Comparison of ENCODE assay signal across 2 worm cellular contexts in the genomic region with DNA sequence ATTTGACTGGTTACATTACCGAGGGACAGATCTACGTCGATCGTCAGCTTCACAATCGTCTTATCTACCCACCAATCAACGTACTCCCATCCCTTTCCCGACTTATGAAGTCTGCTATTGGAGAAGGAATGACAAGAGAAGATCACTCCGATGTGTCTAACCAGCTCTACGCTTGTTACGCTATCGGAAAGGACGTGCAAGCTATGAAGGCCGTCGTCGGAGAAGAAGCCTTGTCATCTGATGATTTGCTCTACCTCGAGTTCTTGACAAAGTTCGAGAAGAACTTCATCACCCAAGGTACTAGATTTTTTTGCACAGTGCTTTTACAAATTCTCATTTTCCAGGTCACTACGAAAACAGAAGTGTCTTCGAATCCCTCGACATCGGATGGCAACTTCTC.
TF ChIP-seq lines count a peak whose summit lies in the region.

No protein-coding gene starts in this region.

TF ChIP-seq in whole organism, L1 larva, 84 proteins besides CTCF, POLR2A, EP300 and RAD21:
- TF ChIP-seq nhr-28 (tag; optimal IDR thresholded peaks at IDR 0.05; lab: Kevin White, UChicago) = no peak
- TF ChIP-seq nhr-85 (tag; lab: Kevin White, UChicago) = peak; percentile 16
- no peak for TF ChIP-seq ama-1 (optimal IDR thresholded peaks at IDR 0.05; lab: Kevin White, UChicago)

TF ChIP-seq in whole organism, L4 larva, 104 proteins besides CTCF, POLR2A, EP300 and RAD21:
- TF ChIP-seq unc-62 (GFP tag; optimal IDR thresholded peaks at IDR 0.05 in 1 of 2; lab: Kevin White, UChicago) = peak in 1 of 2 experiments; percentile 61
- no peak for TF ChIP-seq unc-62 (tag; optimal IDR thresholded peaks at IDR 0.05; lab: Kevin White, UChicago)
- no peak for TF ChIP-seq zip-2 (tag; optimal IDR thresholded peaks at IDR 0.05; lab: Kevin White, UChicago)
- peak; percentile 94 for TF ChIP-seq aha-1 (tag; lab: Kevin White, UChicago)

Comparison
In these comparisons a context has a peak if more than half of its experiments do, and no peak if none do; other contexts are left out.
1. Of the 29 proteins assayed by ChIP-seq in both whole organism, L4 larva and whole organism, L1 larva: peak only in whole organism, L4 larva: aha-1; only in whole organism, L1 larva: none; in both: none; in neither: 27; mixed calls (peak in some experiments, not most) for 1.